Fruit fly (Drosophila melanogaster) whole organism, larva: Measurements from ENCODE around the gene Enoph.

ENCODE experiments used
- noc ChIP-seq: fragments of 200-800 bp; sonication (Bioruptor generic); optimal IDR thresholded peaks from 3 replicates; lab custom pipeline; 2019; ENCODE audit warnings: missing biosample characterization, mild to moderate bottlenecking, missing genetic modification characterization, moderate library complexity

Enoph gene

DNA sequence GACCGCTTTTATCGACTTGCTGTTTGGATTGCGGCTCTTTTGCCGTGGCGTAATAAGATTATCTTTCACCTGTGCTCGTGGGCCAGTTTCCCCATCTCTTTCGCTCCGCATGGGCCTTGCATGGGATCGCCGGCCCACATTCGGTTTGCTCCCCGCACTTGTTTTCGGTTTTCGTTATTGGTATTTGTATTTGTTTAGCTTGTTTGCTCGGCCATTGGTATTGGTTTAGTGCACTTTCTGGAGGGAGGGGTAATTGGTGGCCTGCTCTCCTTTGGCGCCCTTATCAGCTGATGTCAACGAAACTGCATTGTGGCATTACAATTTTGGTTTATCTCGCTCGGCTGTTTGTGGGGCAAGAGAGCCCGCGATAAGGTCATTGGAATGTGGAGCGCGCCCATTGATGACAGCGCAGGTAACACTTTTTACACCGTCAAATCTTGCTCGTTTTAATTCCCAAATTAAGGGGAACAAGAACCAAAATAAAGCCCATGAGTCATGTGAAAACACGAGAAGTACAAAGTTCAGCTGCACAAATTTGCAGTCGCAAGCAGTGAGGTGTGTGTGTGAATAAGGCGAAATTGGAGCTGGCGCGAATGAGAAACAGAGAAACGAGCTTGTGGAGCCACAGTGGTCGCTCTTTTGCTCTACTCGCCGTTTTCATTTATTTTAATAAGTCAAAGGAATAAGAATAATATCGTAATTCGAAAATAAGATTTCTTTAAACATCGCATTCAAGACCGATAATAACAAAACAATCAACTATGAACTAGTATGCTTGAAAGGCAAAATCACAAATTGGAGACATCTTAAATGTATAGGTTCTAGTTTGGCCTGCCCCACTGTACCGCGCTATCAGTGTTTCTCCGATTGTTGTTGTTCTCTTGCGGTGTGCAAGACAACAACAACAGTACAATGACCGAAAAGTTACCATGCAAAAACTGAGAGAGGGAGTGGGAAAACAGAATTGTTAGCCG lies 40.9 kb downstream of the Enoph start:
- TF ChIP-seq noc, result peak; percentile 25

DNA sequence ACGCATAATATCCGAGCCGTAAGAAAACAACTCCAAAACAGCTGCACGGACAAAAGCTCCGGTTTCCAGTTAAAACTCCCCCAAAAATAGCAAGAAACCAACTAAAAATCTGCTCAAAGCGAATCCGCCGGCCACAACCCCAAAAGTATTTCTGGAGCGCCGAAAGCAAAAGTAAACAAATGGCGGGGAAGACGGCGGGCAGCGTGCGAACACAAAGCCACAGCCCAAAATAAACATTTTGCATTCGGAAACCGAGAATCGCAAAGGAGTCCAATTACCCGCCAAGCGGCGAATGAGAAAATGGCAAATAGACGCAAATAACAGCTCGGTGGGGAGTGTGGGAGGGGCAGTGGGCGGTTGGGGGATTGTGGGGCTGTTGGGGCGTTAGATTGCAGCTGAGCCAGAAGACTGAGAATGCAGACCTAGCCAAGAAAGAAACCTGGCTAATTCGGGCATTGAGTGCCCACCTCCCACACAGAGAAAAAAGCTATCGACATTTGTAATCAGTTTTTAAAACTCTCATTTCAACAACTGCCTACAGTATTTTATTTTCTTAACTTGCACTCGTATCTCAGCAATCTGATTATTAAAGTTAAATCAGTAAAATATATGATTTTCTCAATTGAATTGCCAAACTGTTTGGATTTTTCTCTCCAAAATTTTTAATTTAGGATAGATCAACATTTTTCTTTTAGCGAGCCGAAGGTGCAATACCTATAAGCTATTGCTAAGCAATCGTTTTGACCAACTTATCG lies 42.1 kb downstream of the Enoph start:
- no peak for TF ChIP-seq noc

dm6 chr3R:5213309-5213708 lies 43.2 kb downstream of the Enoph start:
- no peak for TF ChIP-seq noc

DNA sequence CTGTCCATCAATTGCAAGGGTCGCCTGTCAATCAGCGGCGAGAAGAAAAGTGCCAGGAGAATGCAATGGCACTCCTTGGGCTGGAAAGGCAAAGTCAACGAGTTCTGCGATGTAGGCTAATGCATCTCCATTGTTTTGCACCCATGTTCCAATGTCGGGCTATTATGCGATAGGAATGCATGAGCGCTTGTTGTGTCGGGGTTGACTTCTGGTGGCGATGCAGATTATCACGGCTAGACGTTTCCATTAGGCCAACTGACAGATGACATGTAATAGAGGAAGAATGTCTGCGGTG lies 43.8 kb downstream of the Enoph start:
- TF ChIP-seq noc, result no peak

- no peak for TF ChIP-seq noc
Observed at dm6 chr3R:5211901-5212758, 44.4 kb downstream of the Enoph start.

- TF ChIP-seq noc, result no peak
Observed at dm6 chr3R:5211401-5211800, 45.1 kb downstream of the Enoph start.

DNA sequence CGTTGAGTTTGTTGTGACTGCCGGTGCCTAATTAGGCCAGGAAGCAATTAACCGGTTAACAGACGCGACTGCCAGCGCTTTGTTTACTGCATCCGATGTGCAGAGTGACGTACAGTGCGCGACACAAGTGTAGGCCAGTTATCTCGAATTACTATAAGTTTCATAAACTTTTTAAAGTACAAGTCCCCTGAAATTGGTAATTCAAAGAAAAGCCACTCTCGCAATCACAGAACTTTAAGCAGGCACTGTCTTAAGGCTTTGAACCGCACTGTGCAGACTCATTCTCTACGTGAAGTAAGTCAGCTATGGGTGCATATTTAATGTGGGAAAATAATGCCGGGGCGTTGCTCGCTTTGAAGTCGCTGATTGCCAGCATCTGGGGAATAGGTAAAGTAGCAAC lies 47.0 kb downstream of the Enoph start:
- TF ChIP-seq noc, result no peak

DNA sequence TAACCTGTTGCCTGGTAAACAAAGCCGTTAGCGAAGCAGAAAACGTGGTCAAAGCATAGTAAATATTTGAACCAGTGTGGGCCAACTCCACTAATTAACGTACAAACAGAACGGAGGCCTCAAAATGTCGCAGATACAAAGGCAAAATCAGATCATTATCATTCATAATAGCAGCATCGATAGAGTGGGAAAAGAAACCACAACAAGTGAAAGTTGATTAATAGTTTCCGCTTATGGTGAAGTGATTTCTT lies 48.4 kb downstream of the Enoph start:
- TF ChIP-seq noc, result no peak

- no peak for TF ChIP-seq noc
Observed at dm6 chr3R:5207277-5208114, 49.0 kb downstream of the Enoph start.
